Fruit fly (Drosophila melanogaster): Measurements from ENCODE around the gene CG6048.

CG6048 gene

DNA sequence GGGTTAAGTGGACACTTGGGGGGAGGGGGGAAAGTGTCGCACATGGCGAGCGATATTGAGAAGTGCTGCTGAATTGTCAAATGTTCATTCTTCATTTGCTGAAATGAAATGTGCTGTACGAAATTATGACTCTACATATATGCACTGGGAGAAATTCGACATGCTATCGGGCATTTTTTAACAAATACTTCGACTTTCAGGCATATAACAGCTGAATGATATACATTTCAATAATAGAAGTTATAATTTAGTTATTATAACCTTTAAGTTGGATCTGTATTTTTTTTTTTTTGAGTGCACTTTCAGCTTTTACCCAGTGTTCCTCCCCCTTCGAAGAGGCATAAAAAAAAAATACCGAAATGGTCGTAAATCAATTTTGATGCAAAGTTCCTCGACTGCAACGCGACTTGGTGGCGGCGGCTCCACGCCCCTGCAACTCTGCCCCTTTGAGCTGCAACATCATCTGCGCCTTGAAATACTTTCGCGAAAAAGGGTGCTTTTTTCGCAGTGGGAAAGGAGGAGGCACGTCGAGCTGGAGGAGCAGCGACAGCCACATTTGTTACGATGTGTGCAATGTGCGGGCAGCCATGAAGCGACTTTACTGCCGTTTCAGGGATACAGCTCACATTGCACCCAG is 21.1 kb downstream of the CG6048 start:
- TF ChIP-seq Dll (optimal IDR thresholded peaks at IDR 0.05) (no peak), CG8478 (optimal IDR thresholded peaks at IDR 0.05) (no peak), EcR (GFP tag; optimal IDR thresholded peaks at IDR 0.05) (no peak)

DNA sequence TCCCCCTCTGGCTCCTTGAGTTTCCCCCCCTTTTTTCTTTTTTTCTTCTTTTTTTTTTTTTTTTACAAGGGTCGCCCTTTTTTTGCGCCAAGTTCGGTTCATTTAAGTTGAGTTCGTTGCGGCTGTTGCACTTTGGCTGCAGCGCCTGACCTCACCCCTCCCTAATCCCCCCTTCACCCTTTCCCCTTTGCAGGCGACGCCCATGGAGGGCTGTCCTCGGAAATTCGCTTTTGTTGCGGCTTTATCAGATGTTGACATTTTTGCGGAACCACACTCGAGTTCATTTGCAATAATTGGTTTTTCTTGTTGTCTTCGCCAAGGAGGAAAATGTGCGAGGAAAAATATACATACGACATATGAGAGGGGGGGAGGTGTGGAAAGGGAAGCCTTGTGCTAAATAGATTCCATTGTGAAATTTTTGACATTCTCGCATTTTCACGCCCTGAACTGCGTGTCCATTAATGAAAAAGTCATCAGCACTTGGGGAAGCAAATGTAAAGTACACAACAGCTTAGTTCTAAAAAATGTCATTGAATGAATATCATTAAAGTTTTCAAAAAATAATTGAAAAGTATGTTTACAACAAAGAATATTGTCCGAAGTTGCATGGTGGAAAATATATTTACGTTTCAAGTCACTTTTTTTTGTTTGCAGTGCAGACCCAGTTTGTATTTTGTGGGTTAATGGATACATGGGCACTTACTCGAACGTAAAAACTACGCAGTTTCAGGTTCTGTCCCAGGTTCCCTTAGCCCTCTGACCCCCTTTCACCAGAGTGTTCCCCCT is 22.2 kb downstream of the CG6048 start:
- TF ChIP-seq usp (GFP tag; optimal IDR thresholded peaks at IDR 0.05) = no peak
- TF ChIP-seq Dll (optimal IDR thresholded peaks at IDR 0.05) = no peak
- no peak for TF ChIP-seq pan (optimal IDR thresholded peaks at IDR 0.05)
- no peak for TF ChIP-seq EcR (GFP tag; optimal IDR thresholded peaks at IDR 0.05)
- no peak for TF ChIP-seq CG8478 (optimal IDR thresholded peaks at IDR 0.05)

DNA sequence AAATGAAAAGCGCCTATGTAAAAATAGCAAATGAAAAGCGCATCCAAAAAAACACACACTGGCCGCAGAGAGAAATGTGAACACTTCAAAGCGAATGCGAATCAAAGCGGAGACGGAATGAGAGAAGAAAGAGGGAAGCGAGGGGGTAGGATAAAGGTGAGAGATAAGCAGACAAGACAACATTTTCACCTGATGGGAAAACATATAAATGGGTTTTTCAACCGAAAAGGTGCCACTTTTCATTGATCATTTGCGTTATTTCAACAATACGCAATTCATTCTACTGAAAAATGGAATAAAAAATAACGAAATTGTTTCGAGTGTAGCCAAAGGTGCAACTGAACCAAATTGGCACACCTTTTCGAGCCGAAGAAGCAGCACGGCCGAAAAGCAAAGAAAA is 24.7 kb downstream of the CG6048 start:
- TF ChIP-seq EcR (GFP tag; optimal IDR thresholded peaks at IDR 0.05) (no peak), psq (optimal IDR thresholded peaks at IDR 0.05) (no peak), pan (optimal IDR thresholded peaks at IDR 0.05) (no peak), Dll (optimal IDR thresholded peaks at IDR 0.05) (no peak), CG8478 (optimal IDR thresholded peaks at IDR 0.05) (no peak), usp (GFP tag; optimal IDR thresholded peaks at IDR 0.05) (no peak)

DNA sequence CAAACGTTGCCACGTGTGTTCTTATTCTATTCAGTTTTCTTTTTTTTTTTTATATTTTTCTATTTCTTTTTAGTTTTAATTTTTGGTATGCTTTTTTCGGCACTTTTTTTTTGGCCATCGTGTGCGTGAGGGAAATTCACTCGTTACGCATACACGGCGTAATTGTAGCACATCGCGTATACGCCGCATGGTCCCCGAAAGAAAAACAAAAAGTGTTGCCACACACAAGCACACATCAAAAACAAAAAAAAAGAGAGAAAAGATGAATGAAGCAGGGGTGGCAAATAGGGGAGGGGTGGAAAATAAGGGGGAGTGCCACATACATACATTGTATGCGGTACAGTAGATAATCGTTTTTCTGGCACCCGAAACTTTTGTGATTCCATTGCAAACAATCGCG is 25.4 kb downstream of the CG6048 start:
- no peak for TF ChIP-seq CG8478 (optimal IDR thresholded peaks at IDR 0.05)
- TF ChIP-seq psq (optimal IDR thresholded peaks at IDR 0.05) = no peak
- no peak for TF ChIP-seq usp (GFP tag; optimal IDR thresholded peaks at IDR 0.05)
- no peak for TF ChIP-seq pan (optimal IDR thresholded peaks at IDR 0.05)
- TF ChIP-seq Dll (optimal IDR thresholded peaks at IDR 0.05) = no peak
- no peak for TF ChIP-seq EcR (GFP tag; optimal IDR thresholded peaks at IDR 0.05)

DNA sequence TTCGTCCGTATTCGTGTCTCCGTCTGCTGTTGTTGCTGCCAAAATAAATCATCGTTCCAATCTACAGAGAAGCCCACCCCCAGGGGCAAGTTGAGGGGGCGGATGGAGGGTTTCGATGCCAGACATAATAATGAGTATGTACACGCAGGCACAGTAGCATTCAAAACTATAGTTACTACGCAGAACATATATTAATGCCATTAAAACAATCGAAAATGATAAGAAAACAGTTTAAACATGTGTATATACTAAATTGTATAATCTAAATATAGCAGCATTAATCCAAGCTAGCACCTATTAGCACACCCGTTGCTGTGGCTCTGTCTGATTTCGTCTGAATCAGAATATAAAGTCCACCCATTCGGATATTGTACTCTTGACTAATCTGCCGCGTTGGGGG is 28.5 kb downstream of the CG6048 start:
- TF ChIP-seq EcR (GFP tag; optimal IDR thresholded peaks at IDR 0.05) (no peak), Dll (optimal IDR thresholded peaks at IDR 0.05) (no peak), psq (optimal IDR thresholded peaks at IDR 0.05) (no peak), CG8478 (optimal IDR thresholded peaks at IDR 0.05) (no peak), pan (optimal IDR thresholded peaks at IDR 0.05) (no peak), usp (GFP tag; optimal IDR thresholded peaks at IDR 0.05) (no peak)

DNA sequence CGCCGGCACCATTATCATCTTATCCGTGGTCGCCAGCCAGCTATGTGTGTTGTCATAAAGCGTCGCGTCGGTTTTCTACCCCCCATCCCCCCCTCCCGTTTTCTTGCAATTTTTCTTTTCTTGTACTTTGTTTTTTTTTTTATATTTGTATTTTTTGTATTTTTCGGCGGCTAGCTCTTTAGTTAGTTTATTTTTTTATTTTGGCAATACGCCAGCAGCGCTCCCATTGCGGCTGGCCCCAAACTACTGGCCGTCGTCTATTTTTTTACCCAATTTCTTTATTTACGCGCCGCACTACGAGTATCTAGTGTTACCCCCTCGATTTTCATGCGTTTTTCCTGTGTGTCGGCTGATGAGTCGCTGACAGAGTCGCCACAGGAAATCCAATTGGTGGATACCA is 29.0 kb downstream of the CG6048 start:
- TF ChIP-seq usp (GFP tag; optimal IDR thresholded peaks at IDR 0.05) (no peak), Dll (optimal IDR thresholded peaks at IDR 0.05) (no peak), EcR (GFP tag; optimal IDR thresholded peaks at IDR 0.05) (no peak), CG8478 (optimal IDR thresholded peaks at IDR 0.05) (no peak), psq (optimal IDR thresholded peaks at IDR 0.05) (no peak)

DNA sequence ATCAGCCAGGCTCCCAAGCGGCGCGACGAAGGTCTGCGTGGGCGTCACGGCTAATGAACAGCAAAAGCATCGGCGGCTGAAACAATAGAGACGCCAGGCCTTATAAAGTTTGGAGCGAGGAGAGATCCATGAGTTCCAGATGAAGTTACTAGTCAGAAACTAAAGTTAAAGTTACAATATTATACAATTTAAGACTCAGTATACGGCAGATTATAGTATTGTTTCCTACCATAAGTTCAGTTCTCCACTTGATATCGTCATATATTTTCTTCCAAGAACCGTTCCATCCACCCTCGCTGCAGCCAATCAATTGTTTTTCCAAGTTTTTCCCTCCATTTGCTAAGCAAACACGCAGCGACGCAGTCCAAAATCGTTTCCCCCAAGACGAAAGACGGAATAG is 31.0 kb downstream of the CG6048 start:
- TF ChIP-seq usp (GFP tag; optimal IDR thresholded peaks at IDR 0.05) = no peak
- TF ChIP-seq CG8478 (optimal IDR thresholded peaks at IDR 0.05) = no peak
- no peak for TF ChIP-seq EcR (GFP tag; optimal IDR thresholded peaks at IDR 0.05)

DNA sequence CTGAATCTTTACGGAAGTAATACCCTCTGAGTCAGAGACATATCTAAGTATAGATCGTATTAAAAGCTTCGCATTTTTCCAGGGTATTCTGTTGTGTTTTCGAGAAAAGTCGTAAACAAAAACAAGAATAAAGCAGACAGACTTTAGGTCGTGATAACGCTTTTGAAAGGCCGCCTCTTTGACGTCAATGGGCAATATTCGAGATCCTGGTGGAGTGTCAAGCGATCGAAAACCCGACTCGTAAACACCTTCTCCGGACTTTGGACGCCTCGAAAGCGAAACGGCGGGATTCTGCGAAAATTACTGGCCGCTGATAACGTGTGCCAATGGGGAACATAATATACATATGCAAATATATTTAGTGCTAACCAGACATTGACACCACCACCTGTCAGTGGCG is 35.0 kb downstream of the CG6048 start:
- no peak for TF ChIP-seq CG8478 (optimal IDR thresholded peaks at IDR 0.05)
- no peak for TF ChIP-seq pan (optimal IDR thresholded peaks at IDR 0.05)

DNA sequence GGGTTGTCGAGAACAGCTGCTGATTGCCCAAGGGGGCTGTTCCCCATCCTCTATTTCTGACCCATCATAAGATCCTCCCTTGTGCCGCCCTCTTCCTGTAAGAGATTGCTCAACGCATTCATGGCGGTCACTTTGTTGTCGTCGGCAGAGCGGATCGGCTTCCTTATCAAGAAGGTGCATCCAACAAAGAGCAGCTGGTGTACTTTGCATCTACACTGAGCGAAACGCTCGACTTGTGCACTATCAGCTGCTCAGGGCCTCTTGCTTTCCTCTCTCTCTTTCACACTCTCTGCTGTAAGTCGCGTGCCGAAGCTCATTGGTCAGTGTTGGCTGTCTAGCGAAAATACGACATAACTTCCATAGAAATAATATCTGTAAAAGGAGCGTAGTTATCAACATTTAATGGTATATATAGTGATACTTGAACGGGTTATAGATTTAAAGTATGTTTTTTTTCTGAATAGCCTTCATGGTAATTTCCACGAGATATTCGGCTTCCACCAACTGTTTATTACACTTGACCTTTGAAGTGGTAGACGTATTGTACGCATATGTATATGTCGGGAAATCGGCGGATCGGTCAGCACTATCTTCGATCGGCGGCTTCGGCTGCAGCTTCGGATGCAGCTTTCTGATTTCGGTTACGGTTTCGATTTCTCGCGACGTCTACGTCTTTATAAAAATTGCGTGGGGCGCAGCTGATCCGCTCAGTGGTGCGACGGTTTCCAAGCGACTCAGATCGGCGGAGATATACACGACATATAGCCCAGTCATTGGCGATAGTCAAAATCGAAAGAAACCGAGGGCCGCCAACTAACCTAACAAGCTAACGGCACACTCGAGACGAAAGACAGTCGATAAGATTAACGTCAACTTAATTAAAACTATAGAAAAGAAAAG is 36.0 kb downstream of the CG6048 start, which contains the start of gene CG5966:
CG5966 (plus strand) TSS at position 704 of the 900 bp plus-strand sequence.
- no peak for TF ChIP-seq EcR (GFP tag; optimal IDR thresholded peaks at IDR 0.05)

DNA sequence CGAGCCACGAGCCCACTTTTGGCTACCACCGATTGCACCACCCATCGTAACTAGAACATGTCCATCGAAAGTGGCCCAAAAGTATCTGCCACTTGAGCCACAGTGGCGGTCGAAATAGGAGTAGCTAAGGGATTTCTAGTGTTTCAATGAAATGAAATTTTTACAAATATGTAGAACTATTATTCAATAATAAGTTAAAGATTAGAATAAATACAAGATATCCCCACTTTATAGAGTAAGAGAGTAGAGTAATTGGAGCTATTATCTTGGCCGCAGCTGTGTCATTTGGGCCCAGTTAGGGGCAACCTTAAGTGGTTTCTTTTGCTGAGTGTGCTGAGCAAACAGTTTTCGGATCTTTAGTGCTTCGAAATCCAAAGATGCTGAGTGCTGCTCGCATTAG is 37.0 kb downstream of the CG6048 start:
- no peak for TF ChIP-seq usp (GFP tag; optimal IDR thresholded peaks at IDR 0.05)
- no peak for TF ChIP-seq Dll (optimal IDR thresholded peaks at IDR 0.05)
- no peak for TF ChIP-seq pan (optimal IDR thresholded peaks at IDR 0.05)
- no peak for TF ChIP-seq CG8478 (optimal IDR thresholded peaks at IDR 0.05)
- no peak for TF ChIP-seq EcR (GFP tag; optimal IDR thresholded peaks at IDR 0.05)
- TF ChIP-seq psq (optimal IDR thresholded peaks at IDR 0.05) = no peak

DNA sequence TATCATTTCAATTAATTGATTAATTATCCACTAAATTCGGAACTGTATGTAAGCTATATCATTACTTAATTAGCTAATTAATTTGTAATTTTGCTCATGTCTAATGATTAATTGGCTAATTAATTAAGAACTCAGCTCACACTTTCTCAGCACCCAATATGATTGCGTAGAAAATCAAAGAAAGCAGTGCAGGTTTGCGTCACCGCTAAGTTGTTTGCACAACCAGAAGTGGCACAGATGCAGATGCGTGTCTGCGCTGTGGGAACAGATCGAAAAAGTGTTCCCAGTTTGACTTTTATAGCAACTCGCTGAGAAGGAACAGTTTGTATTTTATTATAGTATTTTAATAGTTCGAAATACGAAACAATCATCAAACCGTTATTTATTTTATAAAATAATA is 39.8 kb downstream of the CG6048 start:
- TF ChIP-seq usp (GFP tag; optimal IDR thresholded peaks at IDR 0.05) (no peak), CG8478 (optimal IDR thresholded peaks at IDR 0.05) (no peak), Dll (optimal IDR thresholded peaks at IDR 0.05) (no peak), pan (optimal IDR thresholded peaks at IDR 0.05) (no peak), EcR (GFP tag; optimal IDR thresholded peaks at IDR 0.05) (no peak), psq (optimal IDR thresholded peaks at IDR 0.05) (no peak)

DNA sequence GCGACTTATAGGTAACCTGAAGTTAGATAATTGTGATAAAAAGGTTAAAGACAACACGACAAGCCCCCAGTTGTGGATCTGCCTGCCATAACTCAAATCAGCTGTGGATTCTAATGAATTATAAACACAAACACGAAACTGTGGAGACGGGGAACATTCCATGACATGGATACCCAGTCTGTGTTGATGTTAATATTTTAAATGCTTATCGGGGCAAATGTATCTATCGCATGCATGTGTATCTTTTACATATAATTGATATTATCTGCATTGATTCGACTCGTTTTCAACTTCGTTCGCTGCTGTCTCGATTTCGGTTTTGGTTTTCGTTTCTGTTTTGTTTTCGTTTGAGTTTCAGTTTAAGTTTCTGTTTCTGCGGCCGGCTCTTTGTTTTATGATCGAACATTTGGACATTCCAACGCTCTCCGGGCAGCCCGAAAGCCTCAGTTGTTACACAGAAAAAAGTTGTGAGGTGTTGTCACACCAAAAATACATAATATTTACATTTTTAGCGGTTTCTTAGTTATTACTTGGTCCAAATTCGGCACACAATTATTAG is 40.5 kb downstream of the CG6048 start:
- no peak for TF ChIP-seq EcR (GFP tag; optimal IDR thresholded peaks at IDR 0.05)
- TF ChIP-seq Dll (optimal IDR thresholded peaks at IDR 0.05) = no peak
- TF ChIP-seq usp (GFP tag; optimal IDR thresholded peaks at IDR 0.05) = no peak
- no peak for TF ChIP-seq psq (optimal IDR thresholded peaks at IDR 0.05)
- TF ChIP-seq pan (optimal IDR thresholded peaks at IDR 0.05) = no peak
- no peak for TF ChIP-seq CG8478 (optimal IDR thresholded peaks at IDR 0.05)

Measured in whole organism.